Worm (Caenorhabditis elegans) whole organism, L3 larva: ENCODE measurements around the gene cyp-33C4.

Source experiments
- R02D3.7 ChIP-seq: fragments of 150-350 bp; optimal IDR thresholded peaks from 2 replicates; lab custom pipeline; 2014; ENCODE audit warnings: missing biosample characterization, missing genetic modification characterization
- ZK546.5 ChIP-seq: sonication (generic microtip); optimal IDR thresholded peaks from 2 replicates; lab custom pipeline; 2017; ENCODE audit warnings: missing biosample characterization, missing genetic modification characterization
- aly-2 ChIP-seq: fragments of 150-350 bp; optimal IDR thresholded peaks from 2 replicates; lab custom pipeline; 2014; ENCODE audit warnings: missing biosample characterization, missing genetic modification characterization
- ama-1 ChIP-seq: fragments of 150-350 bp; optimal IDR thresholded peaks from 2 replicates; lab custom pipeline; 2018
- ceh-16 ChIP-seq: sonication (generic microtip); optimal IDR thresholded peaks from 2 replicates; lab custom pipeline; 2017; ENCODE audit warnings: missing biosample characterization, missing genetic modification characterization
- ceh-28 ChIP-seq: fragments of 150-350 bp; optimal IDR thresholded peaks from 2 replicates; lab custom pipeline; 2014; ENCODE audit warnings: missing biosample characterization, missing genetic modification reagents, missing genetic modification characterization
- ceh-82 ChIP-seq: fragments of 150-350 bp; optimal IDR thresholded peaks from 2 replicates; lab custom pipeline; 2014; ENCODE audit warnings: missing biosample characterization, missing genetic modification characterization
- egl-5 ChIP-seq: fragments of 150-350 bp; optimal IDR thresholded peaks from 2 replicates; lab custom pipeline; 2017; ENCODE audit warnings: missing biosample characterization, missing genetic modification reagents, missing genetic modification characterization, inconsistent platforms
- elt-1 ChIP-seq: fragments of 150-350 bp; optimal IDR thresholded peaks from 2 replicates; lab custom pipeline; 2014; ENCODE audit warnings: missing biosample characterization, missing genetic modification characterization
- elt-2 ChIP-seq: sonication (generic microtip); optimal IDR thresholded peaks from 2 replicates; lab custom pipeline; 2016; ENCODE audit warnings: missing genetic modification reagents, mild to moderate bottlenecking, missing genetic modification characterization, missing compliant biosample characterization
- elt-3 ChIP-seq, 3 experiments: fragments of 150-350 bp in 1 of 3; sonication (generic microtip) in 2 of 3; optimal IDR thresholded peaks; 2 replicates in 2 of 3; 4 replicates in 1 of 3; lab custom pipeline; 2014 to 2017; ENCODE audit warnings: missing biosample characterization in 3 of 3, missing genetic modification characterization in 3 of 3
- eor-1 ChIP-seq, 2 experiments: fragments of 150-350 bp; optimal IDR thresholded peaks; 2 replicates each; lab custom pipeline; 2014 to 2018; ENCODE audit warnings: missing biosample characterization in 2 of 2, missing genetic modification characterization in 2 of 2
- fkh-2 ChIP-seq: fragments of 150-350 bp; optimal IDR thresholded peaks from 2 replicates; lab custom pipeline; 2014; ENCODE audit warnings: missing biosample characterization, missing genetic modification reagents, missing genetic modification characterization
- fos-1 ChIP-seq: fragments of 150-350 bp; optimal IDR thresholded peaks from 2 replicates; lab custom pipeline; 2014; ENCODE audit warnings: missing biosample characterization, missing genetic modification characterization
- hmg-11 ChIP-seq: sonication (generic microtip); optimal IDR thresholded peaks from 2 replicates; lab custom pipeline; 2016; ENCODE audit warnings: missing genetic modification characterization, missing compliant biosample characterization
- jun-1 ChIP-seq: fragments of 150-350 bp; optimal IDR thresholded peaks from 2 replicates; lab custom pipeline; 2014; ENCODE audit warnings: missing biosample characterization, missing genetic modification reagents, missing genetic modification characterization
- lin-39 ChIP-seq: fragments of 150-350 bp; optimal IDR thresholded peaks from 2 replicates; lab custom pipeline; 2018; ENCODE audit warnings: missing biosample characterization, missing genetic modification reagents, missing genetic modification characterization
- lsy-12 ChIP-seq: sonication (generic microtip); optimal IDR thresholded peaks from 2 replicates; lab custom pipeline; 2016; ENCODE audit warnings: mild to moderate bottlenecking, missing genetic modification characterization, missing compliant biosample characterization
- mdl-1 ChIP-seq: fragments of 150-350 bp; optimal IDR thresholded peaks from 2 replicates; lab custom pipeline; 2014; ENCODE audit warnings: missing biosample characterization, missing genetic modification characterization
- mml-1 ChIP-seq: fragments of 150-350 bp; sonication (generic microtip); optimal IDR thresholded peaks from 3 replicates; lab custom pipeline; 2014; ENCODE audit warnings: missing biosample characterization, missing genetic modification characterization
- nfya-1 ChIP-seq: sonication (generic microtip); optimal IDR thresholded peaks from 2 replicates; lab custom pipeline; 2017; ENCODE audit warnings: missing genetic modification characterization, mild to moderate bottlenecking, missing compliant biosample characterization, antibody characterized with exemption, moderate library complexity; ENCODE audit not compliant: insufficient read depth
- nhr-11 ChIP-seq: fragments of 150-350 bp; optimal IDR thresholded peaks from 2 replicates; lab custom pipeline; 2014; ENCODE audit warnings: missing biosample characterization, missing genetic modification characterization
- nhr-23 ChIP-seq: fragments of 150-350 bp; optimal IDR thresholded peaks from 2 replicates; lab custom pipeline; 2014; ENCODE audit warnings: missing biosample characterization, missing genetic modification reagents, missing genetic modification characterization
- nhr-237 ChIP-seq: fragments of 150-350 bp; optimal IDR thresholded peaks from 2 replicates; lab custom pipeline; 2014; ENCODE audit warnings: missing biosample characterization, missing genetic modification characterization
- nhr-25 ChIP-seq: sonication (generic microtip); optimal IDR thresholded peaks from 2 replicates; lab custom pipeline; 2017; ENCODE audit warnings: missing biosample characterization, missing genetic modification characterization
- nhr-28 ChIP-seq: fragments of 150-350 bp; optimal IDR thresholded peaks from 2 replicates; lab custom pipeline; 2014; ENCODE audit warnings: missing biosample characterization, missing genetic modification characterization
- nhr-67 ChIP-seq: fragments of 150-350 bp; optimal IDR thresholded peaks from 2 replicates; lab custom pipeline; 2014; ENCODE audit warnings: missing biosample characterization, missing genetic modification characterization
- nhr-77 ChIP-seq: fragments of 150-350 bp; optimal IDR thresholded peaks from 2 replicates; lab custom pipeline; 2014; ENCODE audit warnings: missing biosample characterization, missing genetic modification characterization
- pha-4 ChIP-seq: fragments of 150-350 bp; optimal IDR thresholded peaks from 2 replicates; lab custom pipeline; 2014; ENCODE audit warnings: missing biosample characterization, missing genetic modification reagents, missing genetic modification characterization
- pqm-1 ChIP-seq: fragments of 150-350 bp; optimal IDR thresholded peaks from 2 replicates; lab custom pipeline; 2017; ENCODE audit warnings: missing biosample characterization, missing genetic modification characterization, inconsistent platforms
- skn-1 ChIP-seq: fragments of 150-350 bp; optimal IDR thresholded peaks from 2 replicates; lab custom pipeline; 2014; ENCODE audit warnings: missing biosample characterization, missing genetic modification characterization
- snpc-4 ChIP-seq: fragments of 150-350 bp; optimal IDR thresholded peaks from 2 replicates; lab custom pipeline; 2014; ENCODE audit warnings: missing biosample characterization, missing genetic modification characterization
- unc-39 ChIP-seq: sonication (generic microtip); optimal IDR thresholded peaks from 4 replicates; lab custom pipeline; 2017; ENCODE audit warnings: missing biosample characterization, missing genetic modification characterization
- unc-62 ChIP-seq: fragments of 150-350 bp; sonication (generic microtip); optimal IDR thresholded peaks from 4 replicates; lab custom pipeline; 2014; ENCODE audit warnings: missing biosample characterization, missing genetic modification reagents, missing genetic modification characterization
- zag-1 ChIP-seq: fragments of 150-350 bp; optimal IDR thresholded peaks from 2 replicates; lab custom pipeline; 2014; ENCODE audit warnings: missing biosample characterization, missing genetic modification characterization
- ztf-11 ChIP-seq: fragments of 150-350 bp; optimal IDR thresholded peaks from 2 replicates; lab custom pipeline; 2014; ENCODE audit warnings: missing biosample characterization, missing genetic modification characterization
- ztf-4 ChIP-seq: fragments of 150-350 bp; optimal IDR thresholded peaks from 2 replicates; lab custom pipeline; 2014; ENCODE audit warnings: missing biosample characterization, missing genetic modification characterization

Gene cyp-33C4

ce11 chrV:2228781-2229180 lies 7.2 kb upstream of the cyp-33C4 start, which contains the start of gene nhr-126:
TSS of gene nhr-126 (plus strand) at chrV:2229081.
- TF ChIP-seq elt-2 (tag; lab: Kevin White, UChicago), result no peak
- TF ChIP-seq elt-1 (tag; lab: Kevin White, UChicago), result no peak
- no peak for TF ChIP-seq ztf-11 (tag; lab: Kevin White, UChicago)
- TF ChIP-seq unc-39 (tag; lab: Kevin White, UChicago), result no peak
- no peak for TF ChIP-seq ztf-4 (tag; lab: Kevin White, UChicago)
- no peak for TF ChIP-seq nhr-77 (tag; lab: Kevin White, UChicago)
- TF ChIP-seq pha-4 (tag; lab: Kevin White, UChicago), result no peak
- no peak for TF ChIP-seq hmg-11 (tag; lab: Kevin White, UChicago)
- TF ChIP-seq jun-1, result no peak
- no peak for TF ChIP-seq skn-1 (tag; lab: Kevin White, UChicago)
- TF ChIP-seq ama-1 (lab: Kevin White, UChicago), result no peak
- TF ChIP-seq ceh-82 (tag; lab: Kevin White, UChicago), result no peak
- no peak for TF ChIP-seq R02D3.7
- no peak for TF ChIP-seq ceh-28 (tag; lab: Kevin White, UChicago)
- no peak for TF ChIP-seq pqm-1 (tag; lab: Kevin White, UChicago)
- TF ChIP-seq lin-39 (tag; lab: Kevin White, UChicago), result no peak
- TF ChIP-seq elt-3 (tag; optimal IDR thresholded peaks at IDR 0.05; lab: Kevin White, UChicago), result no peak

ce11 chrV:2230912-2231311 lies 5.0 kb upstream of the cyp-33C4 start, which contains the start of gene nhr-134:
TSS of gene nhr-134 (plus strand) at chrV:2231223.
- no peak for TF ChIP-seq eor-1 (tag; optimal IDR thresholded peaks at IDR 0.05; lab: Kevin White, UChicago)
- TF ChIP-seq ceh-82 (tag; lab: Kevin White, UChicago), result no peak
- TF ChIP-seq snpc-4 (tag; lab: Kevin White, UChicago), result peak; percentile 34
- no peak for TF ChIP-seq nhr-28
- no peak for TF ChIP-seq ceh-16 (tag; lab: Kevin White, UChicago)
- TF ChIP-seq nhr-67 (tag; lab: Kevin White, UChicago), result no peak
- TF ChIP-seq egl-5 (tag; lab: Kevin White, UChicago), result no peak
- TF ChIP-seq mml-1 (tag; lab: Kevin White, UChicago), result no peak
- no peak for TF ChIP-seq fos-1
- no peak for TF ChIP-seq ceh-28 (tag; lab: Kevin White, UChicago)
- TF ChIP-seq ztf-11 (tag; lab: Kevin White, UChicago), result no peak
- TF ChIP-seq pha-4 (tag; lab: Kevin White, UChicago), result peak; percentile 63
- peak; percentile 53 for TF ChIP-seq elt-2 (tag; lab: Kevin White, UChicago)
- no peak for TF ChIP-seq nhr-237 (tag; lab: Kevin White, UChicago)
- no peak for TF ChIP-seq ZK546.5 (tag; lab: Kevin White, UChicago)

DNA sequence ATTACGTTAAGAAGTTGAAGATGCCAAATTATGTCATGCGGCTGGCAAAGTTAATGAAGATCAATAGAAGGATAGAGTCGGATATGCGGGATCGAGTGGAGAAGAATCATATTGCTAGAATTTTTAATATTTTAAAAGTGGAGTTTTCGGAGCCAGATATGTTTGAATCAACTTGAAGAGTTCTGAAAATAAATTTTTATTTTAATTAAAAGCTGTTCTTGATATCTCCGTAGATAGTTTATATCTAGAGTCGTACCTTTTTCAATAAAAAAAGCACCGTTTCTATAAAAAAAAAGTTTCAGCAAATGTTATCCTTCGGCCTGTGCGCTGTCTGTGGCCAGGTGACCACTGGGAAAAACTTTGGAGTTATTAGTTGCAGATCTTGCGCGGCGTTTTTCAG lies 2.8 kb upstream of the cyp-33C4 start, which contains the start of gene nhr-96:
nhr-96 (plus strand) TSS at position 301 of the 400 bp plus-strand sequence.
- TF ChIP-seq ztf-4 (tag; lab: Kevin White, UChicago) (no peak), aly-2 (tag; lab: Kevin White, UChicago) (no peak), lsy-12 (tag; lab: Kevin White, UChicago) (no peak), R02D3.7 (no peak), nhr-11 (tag; lab: Kevin White, UChicago) (no peak), unc-62 (no peak), nhr-67 (tag; lab: Kevin White, UChicago) (no peak), hmg-11 (tag; lab: Kevin White, UChicago) (no peak), ceh-82 (tag; lab: Kevin White, UChicago) (no peak), nhr-25 (tag; lab: Kevin White, UChicago) (no peak), pqm-1 (tag; lab: Kevin White, UChicago) (no peak), elt-3 (tag; optimal IDR thresholded peaks at IDR 0.05; lab: Kevin White, UChicago) (no peak), nhr-23 (tag; lab: Kevin White, UChicago) (no peak), nfya-1 (tag; lab: Kevin White, UChicago) (no peak), ama-1 (lab: Kevin White, UChicago) (no peak), egl-5 (tag; lab: Kevin White, UChicago) (no peak), fkh-2 (tag; lab: Kevin White, UChicago) (no peak), mdl-1 (tag; lab: Kevin White, UChicago) (no peak), zag-1 (tag; lab: Kevin White, UChicago) (no peak), fos-1 (no peak)
